Worm (Caenorhabditis elegans) whole organism, L2 larva: Measurements from ENCODE around the gene F49C12.4.
"Not testable (repeated sequence)": the region's sequence is repeated elsewhere in the genome, so short reads cannot be mapped to it uniquely, and the experiment has no call there.

Source experiments
- R02D3.7 ChIP-seq: fragments of 150-350 bp; optimal IDR thresholded peaks from 2 replicates; lab custom pipeline; 2014; ENCODE audit warnings: missing biosample characterization, missing genetic modification characterization
- ama-1 ChIP-seq: fragments of 150-350 bp; optimal IDR thresholded peaks from 2 replicates; lab custom pipeline; 2018; ENCODE audit warnings: inconsistent platforms
- ceh-16 ChIP-seq: fragments of 150-350 bp; optimal IDR thresholded peaks from 2 replicates; lab custom pipeline; 2014; ENCODE audit warnings: missing biosample characterization, missing genetic modification characterization
- egl-27 ChIP-seq: sonication (generic microtip); optimal IDR thresholded peaks from 3 replicates; lab custom pipeline; 2017; ENCODE audit warnings: missing biosample characterization, missing genetic modification reagents, missing genetic modification characterization
- elt-1 ChIP-seq: fragments of 150-350 bp; optimal IDR thresholded peaks from 2 replicates; lab custom pipeline; 2014; ENCODE audit warnings: missing biosample characterization, missing genetic modification characterization
- elt-3 ChIP-seq: sonication (generic microtip); optimal IDR thresholded peaks from 2 replicates; lab custom pipeline; 2017; ENCODE audit warnings: missing biosample characterization, missing genetic modification characterization
- lin-13 ChIP-seq: fragments of 150-350 bp; optimal IDR thresholded peaks from 2 replicates; lab custom pipeline; 2014; ENCODE audit warnings: missing biosample characterization, missing genetic modification reagents, missing genetic modification characterization
- lin-39 ChIP-seq: fragments of 150-350 bp; optimal IDR thresholded peaks from 2 replicates; lab custom pipeline; 2014; ENCODE audit warnings: missing biosample characterization, missing genetic modification reagents, missing genetic modification characterization
- nhr-11 ChIP-seq: fragments of 150-350 bp; optimal IDR thresholded peaks from 2 replicates; lab custom pipeline; 2014; ENCODE audit warnings: missing biosample characterization, missing genetic modification characterization
- nhr-237 ChIP-seq: fragments of 150-350 bp; optimal IDR thresholded peaks from 2 replicates; lab custom pipeline; 2014; ENCODE audit warnings: missing biosample characterization, missing genetic modification characterization
- nhr-6 ChIP-seq: fragments of 150-350 bp; optimal IDR thresholded peaks from 2 replicates; lab custom pipeline; 2014; ENCODE audit warnings: missing biosample characterization, missing genetic modification characterization
- unc-62 ChIP-seq: fragments of 150-350 bp; optimal IDR thresholded peaks from 2 replicates; lab custom pipeline; 2014; ENCODE audit warnings: missing biosample characterization, missing genetic modification reagents, missing genetic modification characterization

- not testable (repeated sequence) for TF ChIP-seq ama-1 (lab: Kevin White, UChicago); elt-3 (tag; lab: Kevin White, UChicago); elt-1 (tag; lab: Kevin White, UChicago); lin-13 (GFP tag; lab: Kevin White, UChicago); egl-27 (tag; lab: Kevin White, UChicago); ceh-16 (tag; lab: Kevin White, UChicago); nhr-237; nhr-6 (tag; lab: Kevin White, UChicago); R02D3.7 (tag; lab: Kevin White, UChicago); lin-39 (tag; lab: Kevin White, UChicago); unc-62 (GFP tag; lab: Kevin White, UChicago); nhr-11 (tag; lab: Kevin White, UChicago)
Observed at ce11 chrIV:9312827-9313226, 8.9 kb upstream of the F49C12.4 start, which contains the start of gene F49C12.7.
